ENCODE assay signal across 2 fruit fly cellular contexts in genomic region chr3R:9343645-9344044, dm6.
TF ChIP-seq lines count a peak whose summit lies in the region.

No protein-coding gene starts in this region.

- TF ChIP-seq CTCF in whole organism, embryonic (GFP tag; optimal IDR thresholded peaks at IDR 0.05; lab: Kevin White, UChicago): no peak

TF ChIP-seq in whole organism, adult, 20 proteins besides CTCF, POLR2A, EP300 and RAD21:
- TF ChIP-seq bab1 (GFP tag; optimal IDR thresholded peaks at IDR 0.05; lab: Kevin White, UChicago) (peak; percentile 18), ovo (GFP tag; optimal IDR thresholded peaks at IDR 0.05; lab: Kevin White, UChicago) (no peak), Hr96 (GFP tag; optimal IDR thresholded peaks at IDR 0.05; lab: Kevin White, UChicago) (no peak), kay (GFP tag; lab: Kevin White, UChicago; ENCODE audit: borderline replicate concordance) (peak; percentile 81)

TF ChIP-seq in whole organism, embryonic, 481 proteins besides CTCF, POLR2A, EP300 and RAD21:
- TF ChIP-seq her (GFP tag; optimal IDR thresholded peaks at IDR 0.05; lab: Kevin White, UChicago) (peak; percentile 4), Sry-δ (GFP tag; optimal IDR thresholded peaks at IDR 0.05; lab: Kevin White, UChicago) (no peak), CG5953 (GFP tag; IDR thresholded peaks at IDR 0.05; lab: Robert Waterston, UW) (0 out of 2 replicates have a peak, but pooled peaks have one; percentile 32), Dll (GFP tag; IDR thresholded peaks at IDR 0.05; lab: Robert Waterston, UW; ENCODE audit: partially characterized antibody) (no peak), CG14050 (GFP tag; IDR thresholded peaks at IDR 0.05; lab: Robert Waterston, UW) (no peak), exex (tag; optimal IDR thresholded peaks at IDR 0.05; lab: Kevin White, UChicago) (peak; percentile 68), pan (optimal IDR thresholded peaks at IDR 0.05; lab: Kevin White, UChicago) (no peak), pan (GFP tag; optimal IDR thresholded peaks at IDR 0.05 in 1 of 2, IDR thresholded peaks at IDR 0.05 in 1 of 2) (peak in 1 of 2 experiments; percentile 3), en (GFP tag; optimal IDR thresholded peaks at IDR 0.05; lab: Kevin White, UChicago) (no peak), CG32772 (GFP tag; IDR thresholded peaks at IDR 0.05; lab: Robert Waterston, UW) (no peak)

Comparison
In these comparisons a context has a peak if more than half of its experiments do, and no peak if none do; other contexts are left out.
1. Of the 1 proteins assayed by ChIP-seq in both whole organism, embryonic and whole organism, adult: peak only in whole organism, embryonic: none; only in whole organism, adult: kay; in both: none; in neither: 0.